Fruit fly (Drosophila melanogaster) whole organism, embryonic: ENCODE measurements around the gene CG5214.

Source experiments
- Ada2b ChIP-seq: fragments of 200-800 bp; sonication (Bioruptor generic); IDR thresholded peaks from 2 replicates; pipeline ENCODE4 v1.3.6; 2022; ENCODE audit warnings: missing biosample characterization, missing genetic modification characterization
- Atf3 ChIP-seq: fragments of 200-800 bp; sonication (Bioruptor generic); optimal IDR thresholded peaks from 3 replicates; lab custom pipeline; 2016; ENCODE audit warnings: missing biosample characterization, missing genetic modification characterization
- B-H1 ChIP-seq: fragments of 200-800 bp; sonication (Bioruptor generic); IDR thresholded peaks from 3 replicates; pipeline ENCODE4 v1.3.6; 2022; ENCODE audit warnings: missing biosample characterization, missing genetic modification characterization
- BEAF-32 ChIP-seq: fragments of 200-800 bp; sonication (Bioruptor generic); optimal IDR thresholded peaks from 3 replicates; lab custom pipeline; 2017; ENCODE audit warnings: missing biosample characterization, missing genetic modification characterization, mild to moderate bottlenecking, moderate library complexity, missing genetic modification reagents
- CG11696 ChIP-seq: fragments of 200-800 bp; sonication (Bioruptor generic); IDR thresholded peaks from 2 replicates; pipeline ENCODE4 v1.3.6; 2022; ENCODE audit warnings: missing biosample characterization, missing genetic modification characterization
- CG13775 ChIP-seq: fragments of 200-800 bp; sonication (Bioruptor generic); optimal IDR thresholded peaks from 3 replicates; lab custom pipeline; 2017; ENCODE audit warnings: missing biosample characterization, mild to moderate bottlenecking, missing genetic modification characterization
- CG14710 ChIP-seq: fragments of 200-800 bp; sonication (Bioruptor generic); optimal IDR thresholded peaks from 3 replicates; lab custom pipeline; 2019; ENCODE audit warnings: missing biosample characterization, mild to moderate bottlenecking, missing genetic modification characterization, moderate library complexity
- CG14860 ChIP-seq: fragments of 200-800 bp; sonication (Bioruptor generic); IDR thresholded peaks from 3 replicates; pipeline ENCODE4 v1.3.6; 2022; ENCODE audit warnings: missing biosample characterization, missing genetic modification characterization; ENCODE audit not compliant: partially characterized antibody
- CG1603 ChIP-seq: fragments of 200-800 bp; sonication (Bioruptor generic); optimal IDR thresholded peaks from 2 replicates; lab custom pipeline; 2019; ENCODE audit warnings: missing biosample characterization, mild to moderate bottlenecking, missing genetic modification characterization, moderate library complexity
- CG17912 ChIP-seq: fragments of 200-800 bp; sonication (Bioruptor generic); optimal IDR thresholded peaks from 2 replicates; lab custom pipeline; 2018; ENCODE audit warnings: missing biosample characterization, mild to moderate bottlenecking, missing genetic modification characterization
- CG30431 ChIP-seq: fragments of 200-800 bp; sonication (Bioruptor generic); optimal IDR thresholded peaks from 2 replicates; lab custom pipeline; 2017; ENCODE audit warnings: missing biosample characterization, missing genetic modification characterization
- CG3726 ChIP-seq: fragments of 200-800 bp; sonication (Bioruptor generic); IDR thresholded peaks from 3 replicates; pipeline ENCODE4, ENCODE4 v1.3.6; 2022; ENCODE audit warnings: missing biosample characterization, missing genetic modification characterization
- CG8944 ChIP-seq: fragments of 200-800 bp; sonication (Bioruptor generic); optimal IDR thresholded peaks from 3 replicates; lab custom pipeline; 2016; ENCODE audit warnings: missing biosample characterization, missing genetic modification characterization
- Dad ChIP-seq: fragments of 200-800 bp; sonication (Bioruptor generic); optimal IDR thresholded peaks from 3 replicates; lab custom pipeline; 2016; ENCODE audit warnings: missing biosample characterization, missing genetic modification characterization
- Dip3 ChIP-seq: fragments of 200-800 bp; sonication (Bioruptor generic); optimal IDR thresholded peaks from 3 replicates; lab custom pipeline; 2016; ENCODE audit warnings: missing biosample characterization, missing genetic modification characterization
- Elba2 ChIP-seq: fragments of 200-800 bp; sonication (Bioruptor generic); optimal IDR thresholded peaks from 3 replicates; lab custom pipeline; 2016; ENCODE audit warnings: missing biosample characterization, missing genetic modification characterization
- Fer1 ChIP-seq: fragments of 200-800 bp; sonication (Bioruptor generic); optimal IDR thresholded peaks from 2 replicates; lab custom pipeline; 2017; ENCODE audit warnings: missing biosample characterization, mild to moderate bottlenecking, missing genetic modification characterization
- H2.0 ChIP-seq: fragments of 200-800 bp; sonication (Bioruptor generic); IDR thresholded peaks from 2 replicates; pipeline ENCODE4 v1.3.6; 2022; ENCODE audit warnings: missing biosample characterization, missing genetic modification characterization
- HLH3B ChIP-seq: fragments of 200-800 bp; sonication (Bioruptor generic); IDR thresholded peaks from 2 replicates; pipeline ENCODE4 v1.3.6; 2022; ENCODE audit warnings: missing biosample characterization, missing genetic modification characterization
- Hmr ChIP-seq: fragments of 200-800 bp; sonication (Bioruptor generic); optimal IDR thresholded peaks from 3 replicates; lab custom pipeline; 2017; ENCODE audit warnings: mild to moderate bottlenecking, missing biosample characterization, missing genetic modification reagents, missing genetic modification characterization
- Hr3 ChIP-seq: fragments of 200-800 bp; sonication (Bioruptor generic); optimal IDR thresholded peaks from 3 replicates; lab custom pipeline; 2016; ENCODE audit warnings: missing biosample characterization, missing genetic modification characterization
- Jarid2 ChIP-seq: fragments of 200-800 bp; sonication (Bioruptor generic); optimal IDR thresholded peaks from 3 replicates; lab custom pipeline; 2017; ENCODE audit warnings: mild to moderate bottlenecking, missing biosample characterization, missing genetic modification reagents, missing genetic modification characterization
- MTF-1 ChIP-seq: fragments of 200-800 bp; sonication (Bioruptor generic); optimal IDR thresholded peaks from 2 replicates; lab custom pipeline; 2018; ENCODE audit warnings: missing biosample characterization, mild to moderate bottlenecking, missing genetic modification characterization, borderline replicate concordance
- Myb ChIP-seq: fragments of 200-800 bp; sonication (Bioruptor generic); optimal IDR thresholded peaks from 2 replicates; lab custom pipeline; 2016; ENCODE audit warnings: missing biosample characterization, missing genetic modification characterization
- Nf-YB ChIP-seq: fragments of 200-800 bp; sonication (Bioruptor generic); optimal IDR thresholded peaks from 3 replicates; lab custom pipeline; 2019; ENCODE audit warnings: missing biosample characterization, mild to moderate bottlenecking, missing genetic modification characterization, moderate library complexity
- Nf-YC ChIP-seq: fragments of 200-800 bp; optimal IDR thresholded peaks from 3 replicates; lab custom pipeline; 2019; ENCODE audit warnings: missing biosample characterization, mild to moderate bottlenecking, missing genetic modification characterization, moderate library complexity
- Oaz ChIP-seq: fragments of 200-800 bp; sonication (Bioruptor generic); IDR thresholded peaks from 2 replicates; pipeline ENCODE4 v1.3.6; 2022; ENCODE audit warnings: missing biosample characterization, missing genetic modification characterization
- Sox102F ChIP-seq: fragments of 200-800 bp; sonication (Bioruptor generic); optimal IDR thresholded peaks from 2 replicates; lab custom pipeline; 2018; ENCODE audit warnings: missing biosample characterization, mild to moderate bottlenecking, missing genetic modification characterization, moderate library complexity
- TFAM ChIP-seq: fragments of 200-800 bp; sonication (Bioruptor generic); optimal IDR thresholded peaks from 2 replicates; lab custom pipeline; 2017; ENCODE audit warnings: missing biosample characterization, missing genetic modification characterization, inconsistent platforms
- ab ChIP-seq: fragments of 200-800 bp; sonication (Bioruptor generic); optimal IDR thresholded peaks from 2 replicates; lab custom pipeline; 2016; ENCODE audit warnings: missing biosample characterization, missing genetic modification characterization
- ara ChIP-seq: fragments of 200-800 bp; sonication (Bioruptor generic); IDR thresholded peaks from 2 replicates; pipeline ENCODE4 v1.3.6; 2022; ENCODE audit warnings: missing biosample characterization, missing genetic modification characterization
- chinmo ChIP-seq: fragments of 200-800 bp; sonication (Bioruptor generic); IDR thresholded peaks from 4 replicates; pipeline ENCODE4 v1.3.6; 2022; ENCODE audit warnings: missing biosample characterization, missing genetic modification characterization; ENCODE audit not compliant: partially characterized antibody
- da ChIP-seq: fragments of 200-800 bp; sonication (Bioruptor generic); optimal IDR thresholded peaks from 2 replicates; lab custom pipeline; 2016; ENCODE audit warnings: missing biosample characterization, missing genetic modification characterization
- dan ChIP-seq: fragments of 200-800 bp; sonication (Bioruptor generic); IDR thresholded peaks from 2 replicates; pipeline ENCODE4 v1.3.6; 2022; ENCODE audit warnings: missing biosample characterization, missing genetic modification characterization
- eyg ChIP-seq: fragments of 200-800 bp; sonication (Bioruptor generic); optimal IDR thresholded peaks from 3 replicates; lab custom pipeline; 2016; ENCODE audit warnings: missing biosample characterization, missing genetic modification characterization
- fd102C ChIP-seq: fragments of 200-800 bp; sonication (Bioruptor generic); optimal IDR thresholded peaks from 2 replicates; lab custom pipeline; 2018; ENCODE audit warnings: missing biosample characterization, mild to moderate bottlenecking, missing genetic modification characterization, moderate library complexity
- gce ChIP-seq: fragments of 200-800 bp; sonication (Bioruptor generic); IDR thresholded peaks from 3 replicates; pipeline ENCODE4 v1.3.6; 2022; ENCODE audit warnings: missing biosample characterization, missing genetic modification characterization
- gfzf ChIP-seq: fragments of 200-800 bp; sonication (Bioruptor generic); optimal IDR thresholded peaks from 2 replicates; lab custom pipeline; 2016; ENCODE audit warnings: missing biosample characterization, mild to moderate bottlenecking, missing genetic modification characterization, moderate library complexity
- hkb ChIP-seq, 2 experiments: fragments of 200-800 bp in 1 of 2; fragments of >200 bp in 1 of 2; sonication (Bioruptor generic) in 1 of 2; IDR thresholded peaks in 1 of 2; optimal IDR thresholded peaks in 1 of 2; 2 replicates each; pipeline versions ENCODE4 v1.3.6 to Lab custom; 2017 to 2022; ENCODE audit warnings: missing biosample characterization in 1 of 2, missing genetic modification characterization in 1 of 2
- klu ChIP-seq: fragments of 200-800 bp; sonication (Bioruptor generic); IDR thresholded peaks from 2 replicates; pipeline ENCODE4 v1.3.6; 2022; ENCODE audit warnings: missing biosample characterization, missing genetic modification characterization
- luna ChIP-seq: fragments of 200-800 bp; sonication (Bioruptor generic); optimal IDR thresholded peaks from 2 replicates; lab custom pipeline; 2016; ENCODE audit warnings: missing biosample characterization, missing genetic modification characterization
- nerfin-2 ChIP-seq: fragments of 200-800 bp; sonication (Bioruptor generic); IDR thresholded peaks from 2 replicates; pipeline ENCODE4 v1.3.6; 2022; ENCODE audit warnings: missing biosample characterization, missing genetic modification characterization; ENCODE audit not compliant: partially characterized antibody
- odd ChIP-seq: fragments of 200-800 bp; sonication (Bioruptor generic); optimal IDR thresholded peaks from 2 replicates; lab custom pipeline; 2017; ENCODE audit warnings: missing biosample characterization, mild to moderate bottlenecking, missing genetic modification characterization
- org-1 ChIP-seq: fragments of 200-800 bp; sonication (Bioruptor generic); optimal IDR thresholded peaks from 2 replicates; lab custom pipeline; 2017; ENCODE audit warnings: missing biosample characterization, missing genetic modification characterization
- phol ChIP-seq: fragments of 200-800 bp; sonication (Bioruptor generic); optimal IDR thresholded peaks from 3 replicates; lab custom pipeline; 2018; ENCODE audit warnings: missing biosample characterization, mild to moderate bottlenecking, missing genetic modification characterization, moderate library complexity
- prd ChIP-seq, 3 experiments: fragments of >200 bp in 2 of 3; fragments of 200-800 bp in 1 of 3; sonication (Bioruptor generic) in 1 of 3; optimal IDR thresholded peaks in 2 of 3; IDR thresholded peaks in 1 of 3; 2 replicates in 2 of 3; 3 replicates in 1 of 3; pipeline versions ENCODE4 v1.3.6 to Lab custom; 2017 to 2022; ENCODE audit warnings: missing biosample characterization in 1 of 3, missing genetic modification characterization in 1 of 3
- sens-2 ChIP-seq: fragments of 200-800 bp; sonication (Bioruptor generic); IDR thresholded peaks from 2 replicates; pipeline ENCODE4 v1.3.6; 2022; ENCODE audit warnings: missing biosample characterization, missing genetic modification characterization
- sima ChIP-seq: fragments of 200-800 bp; sonication (Bioruptor generic); optimal IDR thresholded peaks from 2 replicates; lab custom pipeline; 2016; ENCODE audit warnings: missing biosample characterization, missing genetic modification characterization
- unpg ChIP-seq: fragments of 200-800 bp; sonication (Bioruptor generic); optimal IDR thresholded peaks from 3 replicates; lab custom pipeline; 2018; ENCODE audit warnings: missing biosample characterization, mild to moderate bottlenecking, missing genetic modification characterization, moderate library complexity

CG5214 gene

DNA sequence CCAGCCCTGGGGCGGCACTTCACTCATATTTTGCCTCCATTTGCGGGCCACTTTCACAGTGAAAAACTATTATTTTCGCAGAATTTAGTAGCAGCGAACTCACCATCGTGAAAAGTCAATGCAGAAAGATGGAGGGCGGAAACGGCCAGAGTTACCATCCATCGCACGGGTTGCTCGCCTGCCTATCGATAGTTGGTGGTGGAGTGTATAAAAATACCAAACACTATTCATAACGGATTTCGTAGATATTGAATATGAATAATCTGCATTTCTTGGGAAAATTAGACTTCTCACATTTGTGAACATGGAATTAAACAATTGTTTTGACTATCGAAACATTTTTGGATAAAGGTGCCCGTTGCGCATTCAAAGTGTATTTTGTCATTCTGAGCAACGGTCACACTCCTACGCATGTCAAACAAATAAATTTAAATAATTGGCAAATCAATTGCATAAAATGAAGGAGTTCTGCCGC lies 27.9 kb upstream of the CG5214 start, which contains the start of the genes RpS25 and CG4820 (continued):
- TF ChIP-seq CG11696 (peak; percentile 42), gfzf (GFP tag; lab: Kevin White, UChicago) (peak; percentile 97), nerfin-2 (peak; percentile 72), odd (peak; percentile 94), Hmr (peak; percentile 97), Hr3 (GFP tag; lab: Kevin White, UChicago) (peak; percentile 71), CG14860 (peak; percentile 77), MTF-1 (GFP tag; lab: Kevin White, UChicago) (peak; percentile 96), Myb (peak; percentile 82), da (GFP tag; lab: Kevin White, UChicago) (peak; percentile 86), unpg (GFP tag; lab: Kevin White, UChicago) (peak; percentile 86), Jarid2 (peak; percentile 75), Fer1 (peak; percentile 96), H2.0 (peak; percentile 84), luna (GFP tag; lab: Kevin White, UChicago) (peak; percentile 86), org-1 (GFP tag; lab: Kevin White, UChicago) (peak; percentile 93), BEAF-32 (peak; percentile 96), fd102C (GFP tag; lab: Kevin White, UChicago) (peak; percentile 87), sens-2 (peak; percentile 89), Dad (GFP tag; lab: Kevin White, UChicago) (peak; percentile 93), HLH3B (peak; percentile 82), CG17912 (GFP tag; lab: Kevin White, UChicago) (peak; percentile 95), Nf-YB (peak; percentile 77), sima (GFP tag; lab: Kevin White, UChicago) (peak; percentile 73), Oaz (GFP tag; lab: Robert Waterston, UW) (peak; percentile 81), chinmo (no peak), Atf3 (GFP tag; lab: Kevin White, UChicago) (peak; percentile 86), CG3726 (GFP tag; lab: Robert Waterston, UW) (no peak), hkb (optimal IDR thresholded peaks at IDR 0.05; lab: Kevin White, UChicago) (peak; percentile 92), hkb (GFP tag; IDR thresholded peaks at IDR 0.05; lab: Robert Waterston, UW) (peak; percentile 90), prd (optimal IDR thresholded peaks at IDR 0.05; lab: Kevin White, UChicago) (no peak), prd (GFP tag; IDR thresholded peaks at IDR 0.05; lab: Robert Waterston, UW) (peak; percentile 70), CG14710 (peak; percentile 96), B-H1 (GFP tag; lab: Robert Waterston, UW) (peak; percentile 69; the same call in 2 of the 3 replicates), TFAM (peak; percentile 73), Elba2 (peak; percentile 52), eyg (peak; percentile 94), phol (tag; lab: Kevin White, UChicago) (peak; percentile 100), CG1603 (tag; lab: Kevin White, UChicago) (peak; percentile 97), gce (GFP tag; lab: Robert Waterston, UW) (peak; percentile 86; the same call in 2 of the 3 replicates), dan (GFP tag; lab: Robert Waterston, UW) (no peak), CG30431 (peak; percentile 83), ara (GFP tag; lab: Robert Waterston, UW) (peak; percentile 75), Sox102F (GFP tag; lab: Kevin White, UChicago) (peak; percentile 72), klu (GFP tag; lab: Robert Waterston, UW) (peak; percentile 59), ab (GFP tag; lab: Kevin White, UChicago) (no peak), CG8944 (GFP tag; lab: Kevin White, UChicago) (peak; percentile 80), Dip3 (GFP tag; lab: Kevin White, UChicago) (peak; percentile 81), Nf-YC (tag; lab: Kevin White, UChicago) (peak; percentile 81), CG13775 (peak; percentile 97), Ada2b (GFP tag; lab: Robert Waterston, UW) (peak; percentile 66)
